Fruit fly (Drosophila melanogaster) whole organism, embryonic: ENCODE data around the gene CG12010.
A peak's percentile ranks its signal among the peaks of the same experiment; 100 is the strongest.

Source experiments
- BEAF-32 ChIP-seq: fragments of 200-800 bp; sonication (Bioruptor generic); optimal IDR thresholded peaks from 3 replicates; lab custom pipeline; 2017; ENCODE audit warnings: missing biosample characterization, missing genetic modification characterization, mild to moderate bottlenecking, moderate library complexity, missing genetic modification reagents
- Bdp1 ChIP-seq: fragments of 200-800 bp; sonication (Bioruptor generic); optimal IDR thresholded peaks from 3 replicates; lab custom pipeline; 2016; ENCODE audit warnings: missing biosample characterization, missing genetic modification characterization
- BtbVII ChIP-seq: fragments of 200-800 bp; sonication (Bioruptor generic); optimal IDR thresholded peaks from 3 replicates; lab custom pipeline; 2017; ENCODE audit warnings: missing biosample characterization, mild to moderate bottlenecking, missing genetic modification characterization
- CG10147 ChIP-seq: fragments of 200-800 bp; sonication (Bioruptor generic); optimal IDR thresholded peaks from 2 replicates; lab custom pipeline; 2019; ENCODE audit warnings: missing biosample characterization, mild to moderate bottlenecking, missing genetic modification characterization, moderate library complexity
- CG10274 ChIP-seq: fragments of 200-800 bp; sonication (Bioruptor generic); optimal IDR thresholded peaks from 3 replicates; lab custom pipeline; 2017; ENCODE audit warnings: missing biosample characterization, mild to moderate bottlenecking, missing genetic modification characterization
- CG11504 ChIP-seq: fragments of 200-800 bp; sonication (Bioruptor generic); optimal IDR thresholded peaks from 3 replicates; lab custom pipeline; 2019; ENCODE audit warnings: missing biosample characterization, mild to moderate bottlenecking, missing genetic modification characterization, moderate library complexity
- CG12104 ChIP-seq: fragments of 200-800 bp; sonication (Bioruptor generic); optimal IDR thresholded peaks from 3 replicates; lab custom pipeline; 2016; ENCODE audit warnings: missing biosample characterization, missing genetic modification characterization
- CG14710 ChIP-seq: fragments of 200-800 bp; sonication (Bioruptor generic); optimal IDR thresholded peaks from 3 replicates; lab custom pipeline; 2019; ENCODE audit warnings: missing biosample characterization, mild to moderate bottlenecking, missing genetic modification characterization, moderate library complexity
- CG15696 ChIP-seq: fragments of 200-800 bp; sonication (Bioruptor generic); optimal IDR thresholded peaks from 2 replicates; lab custom pipeline; 2019; ENCODE audit warnings: missing biosample characterization, mild to moderate bottlenecking, missing genetic modification characterization, moderate library complexity
- CG16813 ChIP-seq: fragments of 200-800 bp; sonication (Bioruptor generic); IDR thresholded peaks from 3 replicates; pipeline ENCODE4 v1.3.6; 2022; ENCODE audit warnings: missing biosample characterization, missing genetic modification characterization; ENCODE audit not compliant: partially characterized antibody
- CG17361 ChIP-seq: fragments of 200-800 bp; sonication (Bioruptor generic); IDR thresholded peaks from 3 replicates; pipeline ENCODE4 v1.3.6; 2022; ENCODE audit warnings: missing biosample characterization, missing genetic modification characterization
- CG17912 ChIP-seq: fragments of 200-800 bp; sonication (Bioruptor generic); optimal IDR thresholded peaks from 2 replicates; lab custom pipeline; 2018; ENCODE audit warnings: missing biosample characterization, mild to moderate bottlenecking, missing genetic modification characterization
- CG34376 ChIP-seq: fragments of 200-800 bp; sonication (Bioruptor generic); optimal IDR thresholded peaks from 2 replicates; lab custom pipeline; 2018; ENCODE audit warnings: missing biosample characterization, mild to moderate bottlenecking, missing genetic modification characterization
- CG42726 ChIP-seq: fragments of 200-800 bp; sonication (Bioruptor generic); IDR thresholded peaks from 2 replicates; pipeline ENCODE4 v1.3.6; 2022; ENCODE audit warnings: missing biosample characterization, missing genetic modification characterization; ENCODE audit not compliant: partially characterized antibody
- CG4707 ChIP-seq: fragments of 200-800 bp; sonication (Bioruptor generic); optimal IDR thresholded peaks from 2 replicates; lab custom pipeline; 2018; ENCODE audit warnings: missing biosample characterization, mild to moderate bottlenecking, missing genetic modification characterization, moderate library complexity
- CG6683 ChIP-seq: fragments of 200-800 bp; sonication (Bioruptor generic); optimal IDR thresholded peaks from 2 replicates; lab custom pipeline; 2017; ENCODE audit warnings: missing biosample characterization, mild to moderate bottlenecking, missing genetic modification characterization, missing genetic modification reagents
- CG7372 ChIP-seq: fragments of 200-800 bp; sonication (Bioruptor generic); IDR thresholded peaks from 2 replicates; pipeline ENCODE4 v1.3.6; 2022; ENCODE audit warnings: missing biosample characterization, missing genetic modification characterization
- CG8359 ChIP-seq: fragments of 200-800 bp; sonication (Bioruptor generic); optimal IDR thresholded peaks from 2 replicates; lab custom pipeline; 2017; ENCODE audit warnings: missing biosample characterization, mild to moderate bottlenecking, missing genetic modification characterization, borderline replicate concordance
- CTCF ChIP-seq: fragments of 200-800 bp; sonication (Bioruptor generic); optimal IDR thresholded peaks from 2 replicates; lab custom pipeline; 2017; ENCODE audit warnings: missing biosample characterization, mild to moderate bottlenecking, missing genetic modification characterization, moderate library complexity
- Deaf1 ChIP-seq: fragments of 200-800 bp; optimal IDR thresholded peaks from 3 replicates; lab custom pipeline; 2019; ENCODE audit warnings: missing biosample characterization, mild to moderate bottlenecking, missing genetic modification characterization, moderate library complexity
- E2f2 ChIP-seq: fragments of 200-800 bp; sonication (Bioruptor generic); IDR thresholded peaks from 2 replicates; pipeline ENCODE4 v1.3.6; 2022; ENCODE audit warnings: missing biosample characterization, missing genetic modification characterization
- ERR ChIP-seq: fragments of 200-800 bp; sonication (Bioruptor generic); optimal IDR thresholded peaks from 2 replicates; lab custom pipeline; 2016; ENCODE audit warnings: missing biosample characterization, missing genetic modification characterization
- Ets97D ChIP-seq: fragments of 200-800 bp; sonication (Bioruptor generic); optimal IDR thresholded peaks from 3 replicates; lab custom pipeline; 2016; ENCODE audit warnings: missing biosample characterization, missing genetic modification characterization
- Fer1 ChIP-seq: fragments of 200-800 bp; sonication (Bioruptor generic); optimal IDR thresholded peaks from 2 replicates; lab custom pipeline; 2017; ENCODE audit warnings: missing biosample characterization, mild to moderate bottlenecking, missing genetic modification characterization
- Hr39 ChIP-seq: fragments of >200 bp; optimal IDR thresholded peaks from 2 replicates; lab custom pipeline; 2017
- MESR4 ChIP-seq: fragments of 200-800 bp; sonication (Bioruptor generic); optimal IDR thresholded peaks from 2 replicates; lab custom pipeline; 2018; ENCODE audit warnings: missing biosample characterization, mild to moderate bottlenecking, missing genetic modification characterization, moderate library complexity
- Max ChIP-seq: fragments of 200-800 bp; sonication (Bioruptor generic); optimal IDR thresholded peaks from 2 replicates; lab custom pipeline; 2016; ENCODE audit warnings: missing biosample characterization, mild to moderate bottlenecking, missing genetic modification characterization
- Meics ChIP-seq: fragments of 200-800 bp; sonication (Bioruptor generic); optimal IDR thresholded peaks from 2 replicates; lab custom pipeline; 2017; ENCODE audit warnings: missing biosample characterization, mild to moderate bottlenecking, missing genetic modification characterization
- Sry-δ ChIP-seq: fragments of 200-800 bp; sonication (Bioruptor generic); optimal IDR thresholded peaks from 2 replicates; lab custom pipeline; 2016; ENCODE audit warnings: missing biosample characterization, missing genetic modification characterization
- Trl ChIP-seq, 3 experiments: fragments of >200 bp in 2 of 3; fragments of 200-800 bp in 1 of 3; sonication (Bioruptor generic) in 1 of 3; optimal IDR thresholded peaks; 2 replicates in 1 of 3; 3 replicates in 2 of 3; lab custom pipeline; 2016 to 2017; ENCODE audit warnings: missing biosample characterization in 1 of 3, missing genetic modification characterization in 1 of 3
- ara ChIP-seq: fragments of 200-800 bp; sonication (Bioruptor generic); IDR thresholded peaks from 2 replicates; pipeline ENCODE4 v1.3.6; 2022; ENCODE audit warnings: missing biosample characterization, missing genetic modification characterization
- chinmo ChIP-seq: fragments of 200-800 bp; sonication (Bioruptor generic); IDR thresholded peaks from 4 replicates; pipeline ENCODE4 v1.3.6; 2022; ENCODE audit warnings: missing biosample characterization, missing genetic modification characterization; ENCODE audit not compliant: partially characterized antibody
- fd3F ChIP-seq: fragments of 200-800 bp; sonication (Bioruptor generic); optimal IDR thresholded peaks from 2 replicates; lab custom pipeline; 2018; ENCODE audit warnings: missing biosample characterization, mild to moderate bottlenecking, missing genetic modification characterization, moderate library complexity
- fd64A ChIP-seq: fragments of 200-800 bp; sonication (Bioruptor generic); optimal IDR thresholded peaks from 3 replicates; lab custom pipeline; 2018; ENCODE audit warnings: missing biosample characterization, mild to moderate bottlenecking, missing genetic modification characterization
- gcm2 ChIP-seq: fragments of 200-800 bp; sonication (Bioruptor generic); optimal IDR thresholded peaks from 2 replicates; lab custom pipeline; 2016; ENCODE audit warnings: missing biosample characterization, missing genetic modification characterization
- grau ChIP-seq: fragments of 200-800 bp; optimal IDR thresholded peaks from 3 replicates; lab custom pipeline; 2019; ENCODE audit warnings: missing biosample characterization, mild to moderate bottlenecking, missing genetic modification characterization, moderate library complexity
- grn ChIP-seq: fragments of 200-800 bp; sonication (Bioruptor generic); optimal IDR thresholded peaks from 3 replicates; lab custom pipeline; 2017; ENCODE audit warnings: missing biosample characterization, missing genetic modification characterization
- hbn ChIP-seq: fragments of 200-800 bp; sonication (Bioruptor generic); IDR thresholded peaks from 2 replicates; pipeline ENCODE4 v1.3.6; 2022; ENCODE audit warnings: missing biosample characterization, missing genetic modification characterization; ENCODE audit not compliant: partially characterized antibody
- her ChIP-seq: fragments of 200-800 bp; sonication (Bioruptor generic); optimal IDR thresholded peaks from 2 replicates; lab custom pipeline; 2016; ENCODE audit warnings: missing biosample characterization, missing genetic modification characterization
- klu ChIP-seq: fragments of 200-800 bp; sonication (Bioruptor generic); IDR thresholded peaks from 2 replicates; pipeline ENCODE4 v1.3.6; 2022; ENCODE audit warnings: missing biosample characterization, missing genetic modification characterization
- lilli ChIP-seq: fragments of 200-800 bp; sonication (Bioruptor generic); optimal IDR thresholded peaks from 3 replicates; lab custom pipeline; 2016; ENCODE audit warnings: missing biosample characterization, missing genetic modification characterization
- pb ChIP-seq: fragments of 200-800 bp; sonication (Bioruptor generic); optimal IDR thresholded peaks from 3 replicates; lab custom pipeline; 2016; ENCODE audit warnings: missing biosample characterization, missing genetic modification characterization
- pnt ChIP-seq: fragments of 200-800 bp; sonication (Bioruptor generic); optimal IDR thresholded peaks from 3 replicates; lab custom pipeline; 2016; ENCODE audit warnings: missing biosample characterization, missing genetic modification characterization
- run ChIP-seq: fragments of 200-800 bp; sonication (Bioruptor generic); optimal IDR thresholded peaks from 3 replicates; lab custom pipeline; 2018; ENCODE audit warnings: missing biosample characterization, mild to moderate bottlenecking, missing genetic modification characterization
- sima ChIP-seq: fragments of 200-800 bp; sonication (Bioruptor generic); optimal IDR thresholded peaks from 2 replicates; lab custom pipeline; 2016; ENCODE audit warnings: missing biosample characterization, missing genetic modification characterization
- trem ChIP-seq: fragments of 200-800 bp; optimal IDR thresholded peaks from 3 replicates; lab custom pipeline; 2019; ENCODE audit warnings: missing biosample characterization, mild to moderate bottlenecking, missing genetic modification characterization, moderate library complexity
- vnd ChIP-seq: fragments of 200-800 bp; sonication (Bioruptor generic); IDR thresholded peaks from 3 replicates; pipeline ENCODE4 v1.3.6; 2022; ENCODE audit warnings: missing biosample characterization, missing genetic modification characterization; ENCODE audit not compliant: partially characterized antibody
- vvl ChIP-seq: fragments of 200-800 bp; sonication (Bioruptor generic); IDR thresholded peaks from 2 replicates; pipeline ENCODE4 v1.3.6; 2022; ENCODE audit warnings: missing biosample characterization, missing genetic modification characterization
- wdn ChIP-seq: fragments of 200-800 bp; sonication (Bioruptor generic); IDR thresholded peaks from 2 replicates; pipeline ENCODE4 v1.3.6; 2022; ENCODE audit warnings: missing biosample characterization, missing genetic modification characterization
- yki ChIP-seq: fragments of >200 bp; optimal IDR thresholded peaks from 3 replicates; lab custom pipeline; 2018
- zfh2 ChIP-seq: fragments of 200-800 bp; sonication (Bioruptor generic); optimal IDR thresholded peaks from 2 replicates; lab custom pipeline; 2016; ENCODE audit warnings: missing biosample characterization, missing genetic modification characterization

The CG12010 gene

dm6 chr3L:3382489-3382879 is 8.4 kb downstream of the CG12010 start (continued):
- TF ChIP-seq trem (tag; lab: Kevin White, UChicago) (peak; percentile 73), Bdp1 (GFP tag; lab: Kevin White, UChicago) (peak; percentile 61), CG10147 (peak; percentile 88), CG17912 (no peak), CG14710 (peak; percentile 86), vvl (GFP tag; lab: Robert Waterston, UW) (peak; percentile 95), hbn (no peak), Fer1 (GFP tag; lab: Kevin White, UChicago) (peak; percentile 84), CG42726 (GFP tag; lab: Robert Waterston, UW) (no peak), ara (GFP tag; lab: Robert Waterston, UW) (peak; percentile 81), vnd (GFP tag; lab: Robert Waterston, UW) (no peak), BEAF-32 (GFP tag; lab: Kevin White, UChicago) (no peak), CG16813 (GFP tag; lab: Robert Waterston, UW) (no peak), her (peak; percentile 69), Trl (optimal IDR thresholded peaks at IDR 0.05; lab: Kevin White, UChicago) (no peak), Trl (GFP tag; optimal IDR thresholded peaks at IDR 0.05; lab: Kevin White, UChicago) (peak; percentile 75), Sry-δ (GFP tag; lab: Kevin White, UChicago) (peak; percentile 31), zfh2 (peak; percentile 79), Meics (peak; percentile 85), fd64A (GFP tag; lab: Kevin White, UChicago) (peak; percentile 72), CG10274 (peak; percentile 63), CTCF (no peak), grau (tag; lab: Kevin White, UChicago) (peak; percentile 88), grn (GFP tag; lab: Kevin White, UChicago) (peak; percentile 11), CG17361 (GFP tag; lab: Robert Waterston, UW) (peak; percentile 81), CG11504 (tag; lab: Kevin White, UChicago) (peak; percentile 88), Hr39 (lab: Kevin White, UChicago) (no peak), chinmo (GFP tag; lab: Robert Waterston, UW) (peak; percentile 89; the same call in 2 of the 4 replicates), Max (peak; percentile 79), sima (peak; percentile 66), E2f2 (GFP tag; lab: Robert Waterston, UW) (peak; percentile 48; the same call in 1 of the 2 replicates), CG8359 (GFP tag; lab: Kevin White, UChicago) (peak; percentile 76), CG34376 (GFP tag; lab: Kevin White, UChicago) (peak; percentile 16), CG7372 (GFP tag; lab: Robert Waterston, UW) (peak; percentile 74), CG6683 (GFP tag; lab: Kevin White, UChicago) (peak; percentile 59), CG12104 (GFP tag; lab: Kevin White, UChicago) (peak; percentile 27), lilli (GFP tag; lab: Kevin White, UChicago) (peak; percentile 86), CG4707 (GFP tag; lab: Kevin White, UChicago) (peak; percentile 63), BtbVII (GFP tag; lab: Kevin White, UChicago) (peak; percentile 81), ERR (GFP tag; lab: Kevin White, UChicago) (peak; percentile 73), pb (GFP tag; lab: Kevin White, UChicago) (peak; percentile 25), MESR4 (GFP tag; lab: Kevin White, UChicago) (no peak), pnt (GFP tag; lab: Kevin White, UChicago) (peak; percentile 75), Deaf1 (peak; percentile 65), wdn (GFP tag; lab: Robert Waterston, UW) (peak; percentile 85), fd3F (peak; percentile 84), klu (GFP tag; lab: Robert Waterston, UW) (peak; percentile 77), run (tag; lab: Kevin White, UChicago) (peak; percentile 78), gcm2 (GFP tag; lab: Kevin White, UChicago) (peak; percentile 56), CG15696 (tag; lab: Kevin White, UChicago) (peak; percentile 86), yki (no peak), Ets97D (GFP tag; lab: Kevin White, UChicago) (peak; percentile 49)
